Worm (Caenorhabditis elegans): Measurements from ENCODE around the gene str-255.

- TF ChIP-seq R02D3.7 (tag; optimal IDR thresholded peaks at IDR 0.05): no peak
- TF ChIP-seq fkh-2 (tag; optimal IDR thresholded peaks at IDR 0.05): no peak
- no peak for TF ChIP-seq unc-62 (GFP tag; optimal IDR thresholded peaks at IDR 0.05)
- TF ChIP-seq daf-12 (tag; optimal IDR thresholded peaks at IDR 0.05): no peak
- no peak for TF ChIP-seq elt-3 (tag; optimal IDR thresholded peaks at IDR 0.05)
- no peak for TF ChIP-seq pqm-1 (tag; optimal IDR thresholded peaks at IDR 0.05)
- TF ChIP-seq nhr-25 (tag; optimal IDR thresholded peaks at IDR 0.05): no peak
- TF ChIP-seq ZK546.5 (tag; optimal IDR thresholded peaks at IDR 0.05): no peak
- TF ChIP-seq mdl-1 (tag; optimal IDR thresholded peaks at IDR 0.05): no peak
- no peak for TF ChIP-seq nhr-11 (tag; optimal IDR thresholded peaks at IDR 0.05)
These were observed 15.6 kb upstream of the str-255 start, which contains the start of gene cyp-33C1 for ce11 chrV:2179214-2179613.
